Fruit fly (Drosophila melanogaster) whole organism, embryonic: Measurements from ENCODE around the gene Inx7.

Source experiments
- C15 ChIP-seq: fragments of 200-800 bp; sonication (Bioruptor generic); IDR thresholded peaks from 3 replicates; pipeline ENCODE4 v1.3.6; 2022; ENCODE audit warnings: missing biosample characterization, missing genetic modification characterization
- CG10565 ChIP-seq: fragments of 200-800 bp; sonication (Bioruptor generic); optimal IDR thresholded peaks from 3 replicates; lab custom pipeline; 2016; ENCODE audit warnings: missing biosample characterization, mild to moderate bottlenecking, missing genetic modification characterization
- CG12942 ChIP-seq: fragments of 200-800 bp; sonication (Bioruptor generic); optimal IDR thresholded peaks from 3 replicates; lab custom pipeline; 2016; ENCODE audit warnings: missing biosample characterization, missing genetic modification characterization
- CG15601 ChIP-seq: fragments of 200-800 bp; sonication (Bioruptor generic); optimal IDR thresholded peaks from 3 replicates; lab custom pipeline; 2019; ENCODE audit warnings: missing biosample characterization, mild to moderate bottlenecking, missing genetic modification characterization, moderate library complexity
- CG16863 ChIP-seq: fragments of 200-800 bp; sonication (Bioruptor generic); optimal IDR thresholded peaks from 3 replicates; lab custom pipeline; 2016; ENCODE audit warnings: missing biosample characterization, missing genetic modification characterization
- CG18619 ChIP-seq: fragments of 200-800 bp; sonication (Bioruptor generic); optimal IDR thresholded peaks from 3 replicates; lab custom pipeline; 2017; ENCODE audit warnings: missing biosample characterization, mild to moderate bottlenecking, missing genetic modification characterization
- CG2120 ChIP-seq: fragments of 200-800 bp; sonication (Bioruptor generic); optimal IDR thresholded peaks from 3 replicates; lab custom pipeline; 2016; ENCODE audit warnings: missing biosample characterization, missing genetic modification characterization
- CG3281 ChIP-seq: fragments of 200-800 bp; sonication (Bioruptor generic); optimal IDR thresholded peaks from 3 replicates; lab custom pipeline; 2017; ENCODE audit warnings: missing biosample characterization, mild to moderate bottlenecking, missing genetic modification characterization
- CG34224 ChIP-seq: fragments of 200-800 bp; sonication (Bioruptor generic); IDR thresholded peaks from 3 replicates; pipeline ENCODE4 v1.3.6; 2022; ENCODE audit warnings: missing biosample characterization, missing genetic modification characterization; ENCODE audit not compliant: partially characterized antibody
- CG4424 ChIP-seq: fragments of 200-800 bp; sonication (Bioruptor generic); optimal IDR thresholded peaks from 3 replicates; lab custom pipeline; 2016; ENCODE audit warnings: missing biosample characterization, missing genetic modification characterization
- CG6791 ChIP-seq: fragments of 200-800 bp; sonication (Bioruptor generic); IDR thresholded peaks from 3 replicates; pipeline ENCODE4 v1.3.6; 2022; ENCODE audit warnings: missing biosample characterization, missing genetic modification characterization; ENCODE audit not compliant: partially characterized antibody
- CG7357 ChIP-seq: fragments of 200-800 bp; sonication (Bioruptor generic); IDR thresholded peaks from 3 replicates; pipeline ENCODE4 v1.3.6; 2022; ENCODE audit warnings: missing biosample characterization, missing genetic modification characterization
- CG7928 ChIP-seq: fragments of 200-800 bp; sonication (Bioruptor generic); optimal IDR thresholded peaks from 2 replicates; lab custom pipeline; 2017; ENCODE audit warnings: missing biosample characterization, mild to moderate bottlenecking, missing genetic modification characterization
- CG8281 ChIP-seq: fragments of 200-800 bp; sonication (Bioruptor generic); optimal IDR thresholded peaks from 2 replicates; lab custom pipeline; 2018; ENCODE audit warnings: missing biosample characterization, mild to moderate bottlenecking, missing genetic modification characterization, moderate library complexity
- CG8388 ChIP-seq: fragments of 200-800 bp; sonication (Bioruptor generic); optimal IDR thresholded peaks from 2 replicates; lab custom pipeline; 2019; ENCODE audit warnings: missing biosample characterization, mild to moderate bottlenecking, missing genetic modification characterization, moderate library complexity
- CG9797 ChIP-seq: fragments of 200-800 bp; sonication (Bioruptor generic); optimal IDR thresholded peaks from 3 replicates; lab custom pipeline; 2018; ENCODE audit warnings: missing biosample characterization, mild to moderate bottlenecking, missing genetic modification characterization
- CG9817 ChIP-seq: fragments of 200-800 bp; sonication (Bioruptor generic); optimal IDR thresholded peaks from 2 replicates; lab custom pipeline; 2018; ENCODE audit warnings: missing biosample characterization, mild to moderate bottlenecking, missing genetic modification characterization, moderate library complexity
- Dfd ChIP-seq, 2 experiments: fragments of >200 bp; optimal IDR thresholded peaks; 2 replicates each; lab custom pipeline; 2017; ENCODE audit warnings: missing biosample characterization in 2 of 2, missing genetic modification characterization in 2 of 2
- E2f1 ChIP-seq: fragments of 200-800 bp; sonication (Bioruptor generic); IDR thresholded peaks from 2 replicates; pipeline ENCODE4 v1.3.6; 2022; ENCODE audit warnings: missing biosample characterization, missing genetic modification characterization
- ERR ChIP-seq: fragments of 200-800 bp; sonication (Bioruptor generic); optimal IDR thresholded peaks from 2 replicates; lab custom pipeline; 2016; ENCODE audit warnings: missing biosample characterization, missing genetic modification characterization
- H15 ChIP-seq: fragments of 200-800 bp; sonication (Bioruptor generic); IDR thresholded peaks from 3 replicates; pipeline ENCODE4 v1.3.6; 2022; ENCODE audit warnings: missing biosample characterization, missing genetic modification characterization
- HLH4C ChIP-seq: fragments of 200-800 bp; sonication (Bioruptor generic); IDR thresholded peaks from 3 replicates; pipeline ENCODE4 v1.3.6; 2022; ENCODE audit warnings: missing biosample characterization, missing genetic modification characterization; ENCODE audit not compliant: partially characterized antibody
- NK7.1 ChIP-seq: fragments of 200-800 bp; sonication (Bioruptor generic); optimal IDR thresholded peaks from 3 replicates; lab custom pipeline; 2016; ENCODE audit warnings: missing biosample characterization, missing genetic modification characterization
- YL-1 ChIP-seq: fragments of 200-800 bp; sonication (Bioruptor generic); optimal IDR thresholded peaks from 3 replicates; lab custom pipeline; 2017; ENCODE audit warnings: missing biosample characterization, mild to moderate bottlenecking, missing genetic modification characterization
- al ChIP-seq: fragments of 200-800 bp; sonication (Bioruptor generic); IDR thresholded peaks from 2 replicates; pipeline ENCODE4 v1.3.6; 2022; ENCODE audit warnings: missing biosample characterization, missing genetic modification characterization
- ash1 ChIP-seq: fragments of 200-800 bp; sonication (Bioruptor generic); optimal IDR thresholded peaks from 2 replicates; lab custom pipeline; 2018; ENCODE audit warnings: missing biosample characterization, mild to moderate bottlenecking, missing genetic modification characterization
- bab2 ChIP-seq: fragments of 200-800 bp; sonication (Bioruptor generic); optimal IDR thresholded peaks from 2 replicates; lab custom pipeline; 2016; ENCODE audit warnings: missing biosample characterization, missing genetic modification characterization
- bbx ChIP-seq: fragments of 200-800 bp; sonication (Bioruptor generic); IDR thresholded peaks from 2 replicates; pipeline ENCODE4 v1.3.6; 2022; ENCODE audit warnings: missing biosample characterization, missing genetic modification characterization; ENCODE audit not compliant: partially characterized antibody
- cg ChIP-seq: fragments of 200-800 bp; sonication (Bioruptor generic); optimal IDR thresholded peaks from 3 replicates; lab custom pipeline; 2019; ENCODE audit warnings: missing biosample characterization, mild to moderate bottlenecking, missing genetic modification characterization, moderate library complexity
- dimm ChIP-seq: fragments of 200-800 bp; sonication (Bioruptor generic); IDR thresholded peaks from 2 replicates; pipeline ENCODE4 v1.3.6; 2022; ENCODE audit warnings: missing biosample characterization, missing genetic modification characterization
- dysf ChIP-seq: fragments of 200-800 bp; sonication (Bioruptor generic); IDR thresholded peaks from 3 replicates; pipeline ENCODE4 v1.3.6; 2022; ENCODE audit warnings: missing biosample characterization, missing genetic modification characterization
- emc ChIP-seq: fragments of 200-800 bp; sonication (Bioruptor generic); optimal IDR thresholded peaks from 2 replicates; lab custom pipeline; 2016; ENCODE audit warnings: missing biosample characterization, missing genetic modification characterization
- eve ChIP-seq, 2 experiments: fragments of >200 bp; optimal IDR thresholded peaks; 2 replicates each; lab custom pipeline; 2017; ENCODE audit warnings: missing biosample characterization in 2 of 2, missing genetic modification characterization in 2 of 2
- gsb ChIP-seq: fragments of 200-800 bp; sonication (Bioruptor generic); IDR thresholded peaks from 2 replicates; pipeline ENCODE4 v1.3.6; 2022; ENCODE audit warnings: missing biosample characterization, missing genetic modification characterization
- gsb-n ChIP-seq: fragments of 200-800 bp; sonication (Bioruptor generic); optimal IDR thresholded peaks from 3 replicates; lab custom pipeline; 2018; ENCODE audit warnings: missing biosample characterization, mild to moderate bottlenecking, missing genetic modification characterization
- lilli ChIP-seq: fragments of 200-800 bp; sonication (Bioruptor generic); optimal IDR thresholded peaks from 3 replicates; lab custom pipeline; 2016; ENCODE audit warnings: missing biosample characterization, missing genetic modification characterization
- lola ChIP-seq, 3 experiments: fragments of >200 bp in 2 of 3; fragments of 200-800 bp in 1 of 3; sonication (Bioruptor generic) in 1 of 3; optimal IDR thresholded peaks; 2 replicates each; lab custom pipeline; 2017 to 2019; ENCODE audit warnings: missing biosample characterization in 3 of 3, missing genetic modification characterization in 3 of 3, mild to moderate bottlenecking in 1 of 3, moderate library complexity in 1 of 3
- maf-S ChIP-seq: fragments of 200-800 bp; sonication (Bioruptor generic); optimal IDR thresholded peaks from 2 replicates; lab custom pipeline; 2016; ENCODE audit warnings: missing biosample characterization, missing genetic modification characterization
- mld ChIP-seq: fragments of 200-800 bp; sonication (Bioruptor generic); IDR thresholded peaks from 3 replicates; pipeline ENCODE4 v1.3.6; 2022; ENCODE audit warnings: missing biosample characterization, missing genetic modification characterization; ENCODE audit not compliant: partially characterized antibody
- phol ChIP-seq: fragments of 200-800 bp; sonication (Bioruptor generic); optimal IDR thresholded peaks from 3 replicates; lab custom pipeline; 2018; ENCODE audit warnings: missing biosample characterization, mild to moderate bottlenecking, missing genetic modification characterization, moderate library complexity
- prd ChIP-seq, 3 experiments: fragments of >200 bp in 2 of 3; fragments of 200-800 bp in 1 of 3; sonication (Bioruptor generic) in 1 of 3; optimal IDR thresholded peaks in 2 of 3; IDR thresholded peaks in 1 of 3; 2 replicates in 2 of 3; 3 replicates in 1 of 3; pipeline versions ENCODE4 v1.3.6 to Lab custom; 2017 to 2022; ENCODE audit warnings: missing biosample characterization in 1 of 3, missing genetic modification characterization in 1 of 3
- ro ChIP-seq: fragments of 200-800 bp; sonication (Bioruptor generic); IDR thresholded peaks from 2 replicates; pipeline ENCODE4 v1.3.6; 2022; ENCODE audit warnings: missing biosample characterization, missing genetic modification characterization
- row ChIP-seq: fragments of 200-800 bp; sonication (Bioruptor generic); IDR thresholded peaks from 3 replicates; pipeline ENCODE4 v1.3.6; 2022; ENCODE audit warnings: missing biosample characterization, missing genetic modification characterization
- slp2 ChIP-seq: fragments of 200-800 bp; sonication (Bioruptor generic); optimal IDR thresholded peaks from 2 replicates; lab custom pipeline; 2016; ENCODE audit warnings: missing biosample characterization, missing genetic modification characterization
- so ChIP-seq: fragments of 200-800 bp; sonication (Bioruptor generic); IDR thresholded peaks from 3 replicates; pipeline ENCODE4 v1.3.6; 2022; ENCODE audit warnings: missing biosample characterization, missing genetic modification characterization
- sqz ChIP-seq: fragments of 200-800 bp; sonication (Bioruptor generic); optimal IDR thresholded peaks from 3 replicates; lab custom pipeline; 2018; ENCODE audit warnings: missing biosample characterization, mild to moderate bottlenecking, missing genetic modification characterization
- sug ChIP-seq: fragments of 200-800 bp; optimal IDR thresholded peaks from 2 replicates; lab custom pipeline; 2019; ENCODE audit warnings: missing biosample characterization, mild to moderate bottlenecking, missing genetic modification characterization, moderate library complexity
- tin ChIP-seq: fragments of 200-800 bp; sonication (Bioruptor generic); optimal IDR thresholded peaks from 3 replicates; lab custom pipeline; 2016; ENCODE audit warnings: missing biosample characterization, missing genetic modification characterization

The Inx7 gene

dm6 chrX:7001135-7001769 is 7.8 kb upstream of the Inx7 start (continued):
- TF ChIP-seq H15 (GFP tag; lab: Robert Waterston, UW), result no peak
- no peak for TF ChIP-seq sug (tag; lab: Kevin White, UChicago)
- TF ChIP-seq NK7.1 (GFP tag; lab: Kevin White, UChicago), result no peak
- peak; percentile 29 for TF ChIP-seq phol
- TF ChIP-seq CG10565, result no peak
- TF ChIP-seq so (GFP tag; lab: Robert Waterston, UW), result peak; percentile 23; the same call in 1 of the 3 replicates
- peak; percentile 11 for TF ChIP-seq slp2 (GFP tag; lab: Kevin White, UChicago)
- no peak for TF ChIP-seq YL-1 (GFP tag; lab: Kevin White, UChicago)
- peak; percentile 33 for TF ChIP-seq CG9817
- no peak for TF ChIP-seq tin
- TF ChIP-seq emc (GFP tag; lab: Kevin White, UChicago), result no peak
- TF ChIP-seq al (GFP tag; lab: Robert Waterston, UW), result peak; percentile 34; the same call in 1 of the 2 replicates
- peak in 1 of 2 experiments; percentile 42 for TF ChIP-seq eve (GFP tag; optimal IDR thresholded peaks at IDR 0.05; lab: Kevin White, UChicago)
- TF ChIP-seq CG8281 (tag; lab: Kevin White, UChicago), result no peak
- no peak for TF ChIP-seq mld (GFP tag; lab: Robert Waterston, UW)

dm6 chrX:7000444-7001134 is 7.2 kb upstream of the Inx7 start:
- TF ChIP-seq CG8388, result no peak
- TF ChIP-seq cg, result peak; percentile 15
- no peak for TF ChIP-seq dysf
- TF ChIP-seq CG16863, result no peak
- no peak for TF ChIP-seq CG12942 (GFP tag; lab: Kevin White, UChicago)
- TF ChIP-seq CG15601 (tag; lab: Kevin White, UChicago), result no peak
- TF ChIP-seq CG6791, result no peak
- no peak for TF ChIP-seq CG2120
- TF ChIP-seq CG34224 (GFP tag; lab: Robert Waterston, UW), result no peak
- TF ChIP-seq bbx, result no peak
- TF ChIP-seq CG3281 (GFP tag; lab: Kevin White, UChicago), result peak; percentile 18
- no peak for TF ChIP-seq ro (GFP tag; lab: Robert Waterston, UW)
- TF ChIP-seq HLH4C (GFP tag; lab: Robert Waterston, UW), result no peak
- TF ChIP-seq CG9797 (GFP tag; lab: Kevin White, UChicago), result no peak
- TF ChIP-seq CG18619 (GFP tag; lab: Kevin White, UChicago), result no peak
- no peak for TF ChIP-seq prd (optimal IDR thresholded peaks at IDR 0.05; lab: Kevin White, UChicago)
- no peak for TF ChIP-seq prd (GFP tag; IDR thresholded peaks at IDR 0.05; lab: Robert Waterston, UW)
- no peak for TF ChIP-seq C15 (GFP tag; lab: Robert Waterston, UW)
- TF ChIP-seq bab2 (GFP tag; lab: Kevin White, UChicago), result no peak
- TF ChIP-seq E2f1 (GFP tag; lab: Robert Waterston, UW), result no peak
- no peak for TF ChIP-seq maf-S (GFP tag; lab: Kevin White, UChicago)
- no peak for TF ChIP-seq gsb-n (tag; lab: Kevin White, UChicago)
- TF ChIP-seq ERR (GFP tag; lab: Kevin White, UChicago), result no peak
- no peak for TF ChIP-seq Dfd (GFP tag; optimal IDR thresholded peaks at IDR 0.05; lab: Kevin White, UChicago)
- peak; percentile 28 for TF ChIP-seq lilli (GFP tag; lab: Kevin White, UChicago)
- no peak for TF ChIP-seq ash1 (GFP tag; lab: Kevin White, UChicago)
- no peak for TF ChIP-seq CG7928 (GFP tag; lab: Kevin White, UChicago)
- TF ChIP-seq CG7357, result no peak
- peak in 1 of 3 experiments; percentile 36 for TF ChIP-seq lola (GFP tag; optimal IDR thresholded peaks at IDR 0.05; lab: Kevin White, UChicago)
- TF ChIP-seq CG4424 (GFP tag; lab: Kevin White, UChicago), result no peak
- no peak for TF ChIP-seq sqz (GFP tag; lab: Kevin White, UChicago)
- no peak for TF ChIP-seq row (GFP tag; lab: Robert Waterston, UW)
- no peak for TF ChIP-seq dimm
- no peak for TF ChIP-seq gsb (GFP tag; lab: Robert Waterston, UW)
